Fruit fly (Drosophila melanogaster): Measurements from ENCODE around the gene CG5122.

- no peak for TF ChIP-seq CG8478 (optimal IDR thresholded peaks at IDR 0.05)
- no peak for TF ChIP-seq CTCF (optimal IDR thresholded peaks at IDR 0.05)
These were observed 23.9 kb upstream of the CG5122 start, which contains the start of gene Ttc30 for dm6 chr2L:13106507-13106906.

Measured in S2 (cell line).